Fruit fly (Drosophila melanogaster): Measurements from ENCODE around the gene CG1677.

Gene CG1677

DNA sequence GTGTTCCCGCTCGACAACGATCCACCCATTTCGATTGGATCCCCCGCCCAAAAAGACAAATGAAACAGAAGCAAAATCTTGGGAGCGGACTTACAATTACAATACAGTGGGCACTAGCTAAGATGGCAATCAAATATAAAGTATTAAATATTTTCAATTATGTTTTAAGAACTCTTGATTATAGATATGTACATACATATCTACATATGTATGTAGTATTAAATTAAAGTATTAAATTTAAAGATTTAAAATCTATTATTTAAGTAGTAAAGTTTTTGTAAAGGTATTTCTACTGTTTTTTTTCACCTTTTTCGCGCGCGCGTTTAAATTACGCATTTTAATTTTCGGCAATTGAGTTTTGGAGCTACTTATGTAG, 70.8 kb downstream of the CG1677 start (continued):
- peak; percentile 59 for TF ChIP-seq Oaz (GFP tag; IDR thresholded peaks at IDR 0.05)
- peak; percentile 39 for TF ChIP-seq CG16815 (GFP tag; optimal IDR thresholded peaks at IDR 0.05)
- no peak for TF ChIP-seq Opbp (GFP tag; IDR thresholded peaks at IDR 0.05; ENCODE audit: partially characterized antibody)

DNA sequence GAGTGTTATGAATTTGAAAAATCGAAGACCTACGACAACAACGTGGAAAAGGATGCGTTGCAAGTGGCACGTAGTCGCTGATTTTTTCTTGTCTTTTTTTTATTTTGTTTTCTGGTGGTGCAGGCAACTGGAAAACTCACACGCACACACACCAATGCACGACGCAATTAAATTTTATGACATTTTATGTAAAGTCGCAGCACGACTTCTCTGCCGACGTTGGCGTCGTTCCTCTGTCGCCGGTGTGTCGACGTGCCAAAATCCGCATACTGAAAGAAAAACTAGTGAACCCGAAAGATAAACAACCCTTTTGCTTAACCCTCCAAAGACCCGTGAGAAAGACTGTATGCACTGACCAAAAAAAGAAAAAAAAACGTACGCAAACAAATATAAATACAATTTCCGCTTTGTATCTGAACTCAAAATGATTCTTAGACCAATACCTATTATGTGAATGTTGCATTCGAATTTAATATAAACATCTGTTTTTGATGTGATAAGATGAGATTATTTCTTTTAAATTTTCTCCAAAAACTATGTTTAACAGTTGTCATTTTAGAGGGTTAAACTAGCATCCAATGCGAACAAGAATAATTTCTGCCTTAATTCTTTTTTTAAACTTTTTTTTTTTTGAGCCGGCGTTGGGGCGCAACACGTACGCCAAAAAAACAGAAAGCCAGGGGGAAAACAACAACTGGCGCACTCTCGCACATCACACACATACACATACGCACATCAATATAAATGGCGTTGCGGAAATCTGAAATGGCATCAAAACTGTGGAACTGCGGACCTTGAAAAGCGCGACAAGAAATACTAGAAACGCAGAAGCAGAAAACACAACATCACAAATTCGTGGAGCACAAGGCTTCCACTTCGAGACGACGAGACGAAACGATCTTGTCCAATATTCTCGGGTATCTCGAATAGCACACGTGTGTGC, 71.5 kb downstream of the CG1677 start:
- TF ChIP-seq CG11085 (GFP tag; IDR thresholded peaks at IDR 0.05) (no peak), CG9609 (GFP tag; optimal IDR thresholded peaks at IDR 0.05) (peak; percentile 54), HLH54F (GFP tag; optimal IDR thresholded peaks at IDR 0.05) (peak; percentile 42), fd102C (GFP tag; optimal IDR thresholded peaks at IDR 0.05) (no peak), CG15514 (GFP tag; optimal IDR thresholded peaks at IDR 0.05) (peak; percentile 3), CG10147 (GFP tag; optimal IDR thresholded peaks at IDR 0.05) (peak; percentile 51), Trl (optimal IDR thresholded peaks at IDR 0.05) (no peak), Trl (GFP tag; optimal IDR thresholded peaks at IDR 0.05) (peak; percentile 28), CG34422 (GFP tag; IDR thresholded peaks at IDR 0.05) (peak; percentile 44; the same call in 1 of the 3 replicates), Ada2b (GFP tag; IDR thresholded peaks at IDR 0.05) (0 out of 2 replicates have a peak, but pooled peaks have one; percentile 17), CG14014 (GFP tag; IDR thresholded peaks at IDR 0.05) (peak; percentile 45; the same call in 1 of the 2 replicates), CG6683 (GFP tag; optimal IDR thresholded peaks at IDR 0.05) (no peak), CG16863 (GFP tag; optimal IDR thresholded peaks at IDR 0.05) (peak; percentile 29), CG18599 (GFP tag; optimal IDR thresholded peaks at IDR 0.05) (peak; percentile 60), sc (optimal IDR thresholded peaks at IDR 0.05) (no peak), sc (GFP tag; optimal IDR thresholded peaks at IDR 0.05) (no peak), Bteb2 (GFP tag; optimal IDR thresholded peaks at IDR 0.05) (peak; percentile 72), dimm (GFP tag; IDR thresholded peaks at IDR 0.05) (no peak), tx (GFP tag; optimal IDR thresholded peaks at IDR 0.05) (peak; percentile 62), CG4424 (GFP tag; optimal IDR thresholded peaks at IDR 0.05) (no peak), trh (GFP tag; optimal IDR thresholded peaks at IDR 0.05) (no peak), al (GFP tag; IDR thresholded peaks at IDR 0.05) (peak; percentile 75), scrt (GFP tag; optimal IDR thresholded peaks at IDR 0.05) (peak; percentile 30), CG6854 (GFP tag; optimal IDR thresholded peaks at IDR 0.05) (no peak), CG13775 (GFP tag; optimal IDR thresholded peaks at IDR 0.05) (peak; percentile 32), unpg (GFP tag; optimal IDR thresholded peaks at IDR 0.05) (peak; percentile 25), Pdp1 (GFP tag; optimal IDR thresholded peaks at IDR 0.05) (peak in 1 of 2 experiments; percentile 18), da (GFP tag; optimal IDR thresholded peaks at IDR 0.05) (peak; percentile 42), CG6654 (GFP tag; optimal IDR thresholded peaks at IDR 0.05) (peak; percentile 74), mam (GFP tag; optimal IDR thresholded peaks at IDR 0.05) (peak; percentile 73), disco-r (GFP tag; optimal IDR thresholded peaks at IDR 0.05) (peak; percentile 29), CG8944 (GFP tag; optimal IDR thresholded peaks at IDR 0.05) (peak; percentile 31), kay (GFP tag; optimal IDR thresholded peaks at IDR 0.05) (no peak), fd3F (GFP tag; optimal IDR thresholded peaks at IDR 0.05) (peak; percentile 24), cg (GFP tag; optimal IDR thresholded peaks at IDR 0.05) (peak; percentile 18), Hr51 (GFP tag; optimal IDR thresholded peaks at IDR 0.05) (peak in 1 of 2 experiments; percentile 30), CG2889 (GFP tag; IDR thresholded peaks at IDR 0.05) (0 out of 3 replicates have a peak, but pooled peaks have one; percentile 26), Opbp (GFP tag; IDR thresholded peaks at IDR 0.05; ENCODE audit: partially characterized antibody) (no peak), NK7.1 (GFP tag; optimal IDR thresholded peaks at IDR 0.05) (peak; percentile 21), lmd (GFP tag; IDR thresholded peaks at IDR 0.05) (peak; percentile 5), Atf-2 (GFP tag; optimal IDR thresholded peaks at IDR 0.05) (peak; percentile 47), prd (optimal IDR thresholded peaks at IDR 0.05) (no peak), prd (GFP tag; IDR thresholded peaks at IDR 0.05) (peak; percentile 45; the same call in 2 of the 3 replicates), Fer3 (tag; optimal IDR thresholded peaks at IDR 0.05) (peak; percentile 49), CG14667 (GFP tag; IDR thresholded peaks at IDR 0.05) (no peak)

All from whole organism, embryonic.